Fruit fly (Drosophila melanogaster) whole organism, embryonic: ENCODE measurements around the gene CG6607.
A peak's percentile ranks its signal among the peaks of the same experiment; 100 is the strongest.

ENCODE experiments used
- Abd-B ChIP-seq: fragments of 200-800 bp; sonication (Bioruptor generic); optimal IDR thresholded peaks from 2 replicates; lab custom pipeline; 2018; ENCODE audit warnings: missing biosample characterization, mild to moderate bottlenecking, missing genetic modification characterization, moderate library complexity
- B-H1 ChIP-seq: fragments of 200-800 bp; sonication (Bioruptor generic); IDR thresholded peaks from 3 replicates; pipeline ENCODE4 v1.3.6; 2022; ENCODE audit warnings: missing biosample characterization, missing genetic modification characterization
- B-H2 ChIP-seq: fragments of 200-800 bp; sonication (Bioruptor generic); optimal IDR thresholded peaks from 2 replicates; lab custom pipeline; 2018; ENCODE audit warnings: missing biosample characterization, mild to moderate bottlenecking, missing genetic modification characterization
- CG1024 ChIP-seq: fragments of 200-800 bp; sonication (Bioruptor generic); IDR thresholded peaks from 2 replicates; pipeline ENCODE4 v1.3.6; 2022; ENCODE audit warnings: missing biosample characterization, missing genetic modification characterization
- CG10654 ChIP-seq: fragments of 200-800 bp; sonication (Bioruptor generic); optimal IDR thresholded peaks from 2 replicates; lab custom pipeline; 2016; ENCODE audit warnings: missing biosample characterization, missing genetic modification characterization
- CG13123 ChIP-seq: fragments of 200-800 bp; sonication (Bioruptor generic); optimal IDR thresholded peaks from 2 replicates; lab custom pipeline; 2016; ENCODE audit warnings: missing biosample characterization, missing genetic modification characterization
- CG13894 ChIP-seq: fragments of 200-800 bp; sonication (Bioruptor generic); optimal IDR thresholded peaks from 3 replicates; lab custom pipeline; 2018; ENCODE audit warnings: missing biosample characterization, mild to moderate bottlenecking, missing genetic modification characterization, moderate library complexity
- CG15601 ChIP-seq: fragments of 200-800 bp; sonication (Bioruptor generic); optimal IDR thresholded peaks from 3 replicates; lab custom pipeline; 2019; ENCODE audit warnings: missing biosample characterization, mild to moderate bottlenecking, missing genetic modification characterization, moderate library complexity
- CG1647 ChIP-seq: fragments of 200-800 bp; sonication (Bioruptor generic); optimal IDR thresholded peaks from 3 replicates; lab custom pipeline; 2016; ENCODE audit warnings: missing biosample characterization, missing genetic modification characterization
- CG17328 ChIP-seq: fragments of 200-800 bp; sonication (Bioruptor generic); IDR thresholded peaks from 2 replicates; pipeline ENCODE4 v1.3.6; 2022; ENCODE audit warnings: missing biosample characterization, missing genetic modification characterization
- CG2875 ChIP-seq: fragments of 200-800 bp; sonication (Bioruptor generic); optimal IDR thresholded peaks from 2 replicates; lab custom pipeline; 2017; ENCODE audit warnings: missing biosample characterization, mild to moderate bottlenecking, missing genetic modification characterization, missing genetic modification reagents
- CG31441 ChIP-seq: fragments of 200-800 bp; sonication (Bioruptor generic); IDR thresholded peaks from 2 replicates; pipeline ENCODE4 v1.3.6; 2022; ENCODE audit warnings: missing biosample characterization, missing genetic modification characterization
- CG3995 ChIP-seq: fragments of 200-800 bp; sonication (Bioruptor generic); optimal IDR thresholded peaks from 3 replicates; lab custom pipeline; 2016; ENCODE audit warnings: missing biosample characterization, missing genetic modification characterization
- CG4282 ChIP-seq: fragments of 200-800 bp; sonication (Bioruptor generic); optimal IDR thresholded peaks from 2 replicates; lab custom pipeline; 2016; ENCODE audit warnings: missing biosample characterization, missing genetic modification characterization
- CG4854 ChIP-seq: fragments of 200-800 bp; sonication (Bioruptor generic); optimal IDR thresholded peaks from 2 replicates; lab custom pipeline; 2016; ENCODE audit warnings: missing biosample characterization, missing genetic modification characterization, inconsistent platforms
- CG6683 ChIP-seq: fragments of 200-800 bp; sonication (Bioruptor generic); optimal IDR thresholded peaks from 2 replicates; lab custom pipeline; 2017; ENCODE audit warnings: missing biosample characterization, mild to moderate bottlenecking, missing genetic modification characterization, missing genetic modification reagents
- CG7357 ChIP-seq: fragments of 200-800 bp; sonication (Bioruptor generic); IDR thresholded peaks from 3 replicates; pipeline ENCODE4 v1.3.6; 2022; ENCODE audit warnings: missing biosample characterization, missing genetic modification characterization
- CG8765 ChIP-seq: fragments of 200-800 bp; sonication (Bioruptor generic); IDR thresholded peaks from 2 replicates; pipeline ENCODE4 v1.3.6; 2022; ENCODE audit warnings: missing biosample characterization, missing genetic modification characterization
- CkIIα-i1 ChIP-seq: fragments of 200-800 bp; sonication (Bioruptor generic); IDR thresholded peaks from 2 replicates; pipeline ENCODE4 v1.3.6; 2022; ENCODE audit warnings: missing biosample characterization, missing genetic modification characterization
- CoRest ChIP-seq: fragments of 200-800 bp; sonication (Bioruptor generic); optimal IDR thresholded peaks from 3 replicates; lab custom pipeline; 2018; ENCODE audit warnings: missing biosample characterization, mild to moderate bottlenecking, missing genetic modification characterization, moderate library complexity
- Deaf1 ChIP-seq: fragments of 200-800 bp; optimal IDR thresholded peaks from 3 replicates; lab custom pipeline; 2019; ENCODE audit warnings: missing biosample characterization, mild to moderate bottlenecking, missing genetic modification characterization, moderate library complexity
- Ets65A ChIP-seq: fragments of 200-800 bp; sonication (Bioruptor generic); peaks from one replicate; lab custom pipeline; 2016; ENCODE audit warnings: missing biosample characterization, missing genetic modification characterization
- HLH54F ChIP-seq: fragments of 200-800 bp; sonication (Bioruptor generic); optimal IDR thresholded peaks from 3 replicates; lab custom pipeline; 2016; ENCODE audit warnings: missing biosample characterization, missing genetic modification characterization
- MESR4 ChIP-seq: fragments of 200-800 bp; sonication (Bioruptor generic); optimal IDR thresholded peaks from 2 replicates; lab custom pipeline; 2018; ENCODE audit warnings: missing biosample characterization, mild to moderate bottlenecking, missing genetic modification characterization, moderate library complexity
- Mad ChIP-seq: fragments of 200-800 bp; sonication (Bioruptor generic); optimal IDR thresholded peaks from 2 replicates; lab custom pipeline; 2016; ENCODE audit warnings: missing biosample characterization, missing genetic modification characterization
- Meics ChIP-seq: fragments of 200-800 bp; sonication (Bioruptor generic); optimal IDR thresholded peaks from 2 replicates; lab custom pipeline; 2017; ENCODE audit warnings: missing biosample characterization, mild to moderate bottlenecking, missing genetic modification characterization
- Opbp ChIP-seq: fragments of 200-800 bp; sonication (Bioruptor generic); IDR thresholded peaks from 3 replicates; pipeline ENCODE4 v1.3.6; 2022; ENCODE audit warnings: missing biosample characterization, missing genetic modification characterization; ENCODE audit not compliant: partially characterized antibody
- ac ChIP-seq: fragments of 200-800 bp; sonication (Bioruptor generic); optimal IDR thresholded peaks from 3 replicates; lab custom pipeline; 2017; ENCODE audit warnings: missing biosample characterization, mild to moderate bottlenecking, missing genetic modification characterization
- ase ChIP-seq: fragments of 200-800 bp; sonication (Bioruptor generic); IDR thresholded peaks from 3 replicates; pipeline ENCODE4 v1.3.6; 2022; ENCODE audit warnings: missing biosample characterization, missing genetic modification characterization
- az2 ChIP-seq: fragments of 200-800 bp; sonication (Bioruptor generic); optimal IDR thresholded peaks from 3 replicates; lab custom pipeline; 2016; ENCODE audit warnings: missing biosample characterization, missing genetic modification characterization
- bbx ChIP-seq: fragments of 200-800 bp; sonication (Bioruptor generic); IDR thresholded peaks from 2 replicates; pipeline ENCODE4 v1.3.6; 2022; ENCODE audit warnings: missing biosample characterization, missing genetic modification characterization; ENCODE audit not compliant: partially characterized antibody
- ems ChIP-seq: fragments of 200-800 bp; sonication (Bioruptor generic); optimal IDR thresholded peaks from 3 replicates; lab custom pipeline; 2016; ENCODE audit warnings: missing biosample characterization, missing genetic modification characterization
- fd102C ChIP-seq: fragments of 200-800 bp; sonication (Bioruptor generic); optimal IDR thresholded peaks from 2 replicates; lab custom pipeline; 2018; ENCODE audit warnings: missing biosample characterization, mild to moderate bottlenecking, missing genetic modification characterization, moderate library complexity
- fd3F ChIP-seq: fragments of 200-800 bp; sonication (Bioruptor generic); optimal IDR thresholded peaks from 2 replicates; lab custom pipeline; 2018; ENCODE audit warnings: missing biosample characterization, mild to moderate bottlenecking, missing genetic modification characterization, moderate library complexity
- fd64A ChIP-seq: fragments of 200-800 bp; sonication (Bioruptor generic); optimal IDR thresholded peaks from 3 replicates; lab custom pipeline; 2018; ENCODE audit warnings: missing biosample characterization, mild to moderate bottlenecking, missing genetic modification characterization
- ham ChIP-seq: fragments of 200-800 bp; sonication (Bioruptor generic); IDR thresholded peaks from 2 replicates; pipeline ENCODE4 v1.3.6; 2022; ENCODE audit warnings: missing biosample characterization, missing genetic modification characterization
- klu ChIP-seq: fragments of 200-800 bp; sonication (Bioruptor generic); IDR thresholded peaks from 2 replicates; pipeline ENCODE4 v1.3.6; 2022; ENCODE audit warnings: missing biosample characterization, missing genetic modification characterization
- luna ChIP-seq: fragments of 200-800 bp; sonication (Bioruptor generic); optimal IDR thresholded peaks from 2 replicates; lab custom pipeline; 2016; ENCODE audit warnings: missing biosample characterization, missing genetic modification characterization
- nau ChIP-seq: fragments of 200-800 bp; sonication (Bioruptor generic); optimal IDR thresholded peaks from 3 replicates; lab custom pipeline; 2017; ENCODE audit warnings: missing biosample characterization, mild to moderate bottlenecking, missing genetic modification characterization, missing genetic modification reagents
- onecut ChIP-seq: fragments of 200-800 bp; sonication (Bioruptor generic); IDR thresholded peaks from 2 replicates; pipeline ENCODE4 v1.3.6; 2022; ENCODE audit warnings: missing biosample characterization, missing genetic modification characterization
- pho ChIP-seq: fragments of 200-800 bp; sonication (Bioruptor generic); optimal IDR thresholded peaks from 2 replicates; lab custom pipeline; 2016; ENCODE audit warnings: missing biosample characterization, missing genetic modification characterization
- psq ChIP-seq: fragments of 200-800 bp; sonication (Bioruptor generic); optimal IDR thresholded peaks from 2 replicates; lab custom pipeline; 2017; ENCODE audit warnings: missing biosample characterization, missing genetic modification characterization
- sc ChIP-seq, 3 experiments: fragments of >200 bp in 2 of 3; fragments of 200-800 bp in 1 of 3; sonication (Bioruptor generic) in 1 of 3; optimal IDR thresholded peaks; 2 replicates in 2 of 3; 3 replicates in 1 of 3; lab custom pipeline; 2017; ENCODE audit warnings: mild to moderate bottlenecking in 1 of 3, missing biosample characterization in 1 of 3, missing genetic modification characterization in 1 of 3, missing genetic modification reagents in 1 of 3
- sd ChIP-seq: fragments of 200-800 bp; sonication (Bioruptor generic); optimal IDR thresholded peaks from 3 replicates; lab custom pipeline; 2018; ENCODE audit warnings: missing biosample characterization, mild to moderate bottlenecking, missing genetic modification characterization, moderate library complexity
- slou ChIP-seq: fragments of 200-800 bp; sonication (Bioruptor generic); optimal IDR thresholded peaks from 3 replicates; lab custom pipeline; 2016; ENCODE audit warnings: missing biosample characterization, missing genetic modification characterization
- tgo ChIP-seq: fragments of 200-800 bp; sonication (Bioruptor generic); IDR thresholded peaks from 3 replicates; pipeline ENCODE4 v1.3.6; 2022; ENCODE audit warnings: missing biosample characterization, missing genetic modification characterization
- tll ChIP-seq, 2 experiments: fragments of 200-800 bp in 1 of 2; fragments of >200 bp in 1 of 2; sonication (Bioruptor generic) in 1 of 2; optimal IDR thresholded peaks; 2 replicates each; lab custom pipeline; 2017 to 2019; ENCODE audit warnings: missing biosample characterization in 2 of 2, missing genetic modification characterization in 2 of 2, mild to moderate bottlenecking in 1 of 2, moderate library complexity in 1 of 2
- toy ChIP-seq: fragments of 200-800 bp; sonication (Bioruptor generic); IDR thresholded peaks from 2 replicates; pipeline ENCODE4 v1.3.6; 2022; ENCODE audit warnings: missing biosample characterization, missing genetic modification characterization
- twi ChIP-seq: fragments of 200-800 bp; optimal IDR thresholded peaks from 2 replicates; lab custom pipeline; 2019; ENCODE audit warnings: missing biosample characterization, mild to moderate bottlenecking, missing genetic modification characterization, moderate library complexity
- vfl ChIP-seq: fragments of 200-800 bp; sonication (Bioruptor generic); optimal IDR thresholded peaks from 2 replicates; lab custom pipeline; 2016; ENCODE audit warnings: missing biosample characterization, missing genetic modification characterization
- zen2 ChIP-seq: fragments of 200-800 bp; sonication (Bioruptor generic); IDR thresholded peaks from 3 replicates; pipeline ENCODE4 v1.3.6; 2022; ENCODE audit warnings: missing biosample characterization, missing genetic modification characterization; ENCODE audit not compliant: partially characterized antibody

The CG6607 gene

DNA sequence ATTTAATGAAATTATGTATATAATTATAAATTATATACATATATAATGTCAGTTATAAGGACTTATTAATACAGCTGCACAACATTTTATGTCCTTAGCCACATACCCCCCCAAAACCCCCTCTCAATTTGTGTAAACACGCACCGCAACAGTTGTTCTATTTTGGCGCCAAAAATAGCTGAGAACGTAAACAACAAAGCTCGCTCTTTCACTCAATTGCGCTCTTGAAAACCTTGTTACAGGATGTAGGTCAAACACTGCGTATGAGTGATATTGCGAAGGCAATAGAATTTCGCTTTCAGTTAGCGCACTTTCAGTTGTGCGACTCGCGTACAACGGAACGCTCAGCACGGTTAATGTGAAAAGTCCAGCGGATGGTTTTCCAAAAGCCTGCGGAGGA, 16.5 kb downstream of the CG6607 start, which contains the start of gene Esyt2 (continued):
- TF ChIP-seq sc (optimal IDR thresholded peaks at IDR 0.05; lab: Kevin White, UChicago) (no peak), sc (GFP tag; optimal IDR thresholded peaks at IDR 0.05; lab: Kevin White, UChicago) (no peak), CG17328 (GFP tag; lab: Robert Waterston, UW) (no peak), az2 (peak; percentile 35), CG6683 (GFP tag; lab: Kevin White, UChicago) (no peak), CG10654 (GFP tag; lab: Kevin White, UChicago) (no peak), bbx (GFP tag; lab: Robert Waterston, UW) (peak; percentile 20; the same call in 1 of the 2 replicates), CkIIα-i1 (GFP tag; lab: Robert Waterston, UW) (no peak), CG8765 (GFP tag; lab: Robert Waterston, UW) (no peak; the same call in 1 of the 2 replicates), B-H1 (GFP tag; lab: Robert Waterston, UW) (peak; percentile 41; the same call in 1 of the 3 replicates), MESR4 (no peak), vfl (GFP tag; lab: Kevin White, UChicago) (no peak), slou (no peak), B-H2 (GFP tag; lab: Kevin White, UChicago) (peak; percentile 5), toy (0 out of 2 replicates have a peak, but pooled peaks have one; percentile 35), sd (tag; lab: Kevin White, UChicago) (peak; percentile 57), tgo (GFP tag; lab: Robert Waterston, UW) (peak; percentile 58; the same call in 2 of the 3 replicates), CG3995 (GFP tag; lab: Kevin White, UChicago) (no peak), klu (GFP tag; lab: Robert Waterston, UW) (no peak), CoRest (tag; lab: Kevin White, UChicago) (peak; percentile 0), CG31441 (0 out of 2 replicates have a peak, but pooled peaks have one; percentile 20), Deaf1 (tag; lab: Kevin White, UChicago) (no peak), CG15601 (tag; lab: Kevin White, UChicago) (no peak), fd102C (GFP tag; lab: Kevin White, UChicago) (no peak), CG1024 (GFP tag; lab: Robert Waterston, UW) (no peak), ase (peak; percentile 37; the same call in 1 of the 3 replicates), tll (GFP tag; optimal IDR thresholded peaks at IDR 0.05; lab: Kevin White, UChicago) (no peak), CG1647 (no peak), luna (GFP tag; lab: Kevin White, UChicago) (no peak), CG13123 (GFP tag; lab: Kevin White, UChicago) (no peak), CG4854 (GFP tag; lab: Kevin White, UChicago) (no peak), fd64A (GFP tag; lab: Kevin White, UChicago) (no peak), nau (GFP tag; lab: Kevin White, UChicago) (peak; percentile 27), CG7357 (GFP tag; lab: Robert Waterston, UW) (no peak), CG4282 (GFP tag; lab: Kevin White, UChicago) (no peak), pho (GFP tag; lab: Kevin White, UChicago) (no peak), fd3F (GFP tag; lab: Kevin White, UChicago) (peak; percentile 4), zen2 (GFP tag; lab: Robert Waterston, UW) (no peak), Abd-B (no peak), ems (GFP tag; lab: Kevin White, UChicago) (no peak), Mad (GFP tag; lab: Kevin White, UChicago) (no peak), Opbp (GFP tag; lab: Robert Waterston, UW) (no peak), CG13894 (tag; lab: Kevin White, UChicago) (peak; percentile 18), HLH54F (GFP tag; lab: Kevin White, UChicago) (no peak), CG2875 (GFP tag; lab: Kevin White, UChicago) (no peak), twi (tag; lab: Kevin White, UChicago) (no peak), Meics (GFP tag; lab: Kevin White, UChicago) (peak; percentile 73), Ets65A (GFP tag; lab: Kevin White, UChicago) (no peak), ham (GFP tag; lab: Robert Waterston, UW) (no peak), onecut (GFP tag; lab: Robert Waterston, UW) (no peak), psq (GFP tag; lab: Kevin White, UChicago) (no peak), ac (GFP tag; lab: Kevin White, UChicago) (no peak)
